Fruit fly (Drosophila melanogaster): ENCODE measurements around the gene CG5255.

DNA sequence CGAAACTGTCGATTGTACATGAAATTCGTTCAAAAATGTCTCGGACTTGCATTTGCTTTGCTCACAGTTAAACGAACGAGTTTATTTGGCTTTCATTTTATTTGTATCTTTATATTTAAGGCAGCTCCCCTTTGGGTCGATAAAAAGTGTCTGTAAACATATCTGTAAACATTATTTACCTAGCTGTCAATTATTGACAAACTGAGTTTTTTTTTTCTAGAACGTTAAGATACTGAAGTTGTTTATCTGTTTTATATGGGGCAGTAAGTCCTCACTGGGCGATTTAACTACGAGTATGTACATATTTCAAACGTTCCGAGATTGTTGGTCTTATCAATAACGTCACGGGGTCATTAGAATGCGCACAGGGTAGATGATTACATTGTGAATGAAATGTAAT, 22.0 kb upstream of the CG5255 start:
- no peak for TF ChIP-seq CG8478 (optimal IDR thresholded peaks at IDR 0.05)
- TF ChIP-seq pan (optimal IDR thresholded peaks at IDR 0.05): no peak

Data from whole organism.